Worm (Caenorhabditis elegans): ENCODE measurements around the gene K03A11.1.

ce11 chrX:13003092-13003491 lies 48.4 kb upstream of the K03A11.1 start:
- no peak for TF ChIP-seq mab-5 (tag; optimal IDR thresholded peaks at IDR 0.05)
- TF ChIP-seq ceh-39 (tag; optimal IDR thresholded peaks at IDR 0.05): no peak
- TF ChIP-seq nhr-2 (tag; optimal IDR thresholded peaks at IDR 0.05): no peak
- TF ChIP-seq lsy-2 (tag; optimal IDR thresholded peaks at IDR 0.05): no peak
- no peak for TF ChIP-seq nhr-237 (tag; optimal IDR thresholded peaks at IDR 0.05)
- TF ChIP-seq nhr-12 (tag; optimal IDR thresholded peaks at IDR 0.05): no peak
- no peak for TF ChIP-seq unc-62 (GFP tag; optimal IDR thresholded peaks at IDR 0.05)
- no peak for TF ChIP-seq pha-4 (tag; optimal IDR thresholded peaks at IDR 0.05)
